Worm (Caenorhabditis elegans): ENCODE measurements around the gene fut-3.

fut-3 gene

DNA sequence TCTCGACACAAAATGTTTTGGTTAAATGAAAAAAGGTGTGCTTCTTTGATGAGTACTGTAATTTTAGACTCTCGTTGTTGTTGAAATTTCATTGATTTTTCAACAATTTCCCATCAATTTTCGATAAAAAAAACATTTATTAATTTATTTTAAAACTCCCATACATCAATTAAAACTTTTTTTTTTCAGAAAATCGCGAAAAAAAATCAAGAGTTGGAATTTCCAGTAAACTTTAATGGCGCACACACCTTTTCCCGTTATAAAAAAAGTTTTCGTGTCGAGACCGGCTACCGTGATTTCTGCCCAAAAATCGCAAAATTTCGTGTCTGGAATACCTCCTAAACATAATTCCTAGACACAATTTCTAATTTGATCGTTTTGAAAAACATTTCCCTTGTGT, 35.2 kb upstream of the fut-3 start, which contains the start of gene C25H3.14:
C25H3.14 (plus strand) TSS at position 301 of the 400 bp plus-strand sequence.
- no peak for TF ChIP-seq unc-3 (GFP tag; conservative IDR thresholded peaks at IDR 0.05)
- no peak for TF ChIP-seq unc-3 (tag; optimal IDR thresholded peaks at IDR 0.05)
- no peak for TF ChIP-seq nfya-1 (tag; optimal IDR thresholded peaks at IDR 0.05)
- no peak for TF ChIP-seq rnt-1 (tag; optimal IDR thresholded peaks at IDR 0.05)
- no peak for TF ChIP-seq hlh-6 (tag; optimal IDR thresholded peaks at IDR 0.05)
- no peak for TF ChIP-seq ztf-16 (tag; optimal IDR thresholded peaks at IDR 0.05)
- no peak for TF ChIP-seq pha-4 (tag; optimal IDR thresholded peaks at IDR 0.05)
- TF ChIP-seq sdc-2 (tag; optimal IDR thresholded peaks at IDR 0.05) = no peak
- TF ChIP-seq ceh-48 (tag; optimal IDR thresholded peaks at IDR 0.05) = no peak
- no peak for TF ChIP-seq F13H6.1 (tag; optimal IDR thresholded peaks at IDR 0.05)
- no peak for TF ChIP-seq hlh-30 (tag; optimal IDR thresholded peaks at IDR 0.05; ENCODE audit: insufficient read depth)
- TF ChIP-seq unc-55 (GFP tag; optimal IDR thresholded peaks at IDR 0.05) = no peak
- no peak for TF ChIP-seq hlh-13 (GFP tag; optimal IDR thresholded peaks at IDR 0.05)
- TF ChIP-seq dmd-4 (tag; optimal IDR thresholded peaks at IDR 0.05; ENCODE audit: borderline replicate concordance) = no peak
- no peak for TF ChIP-seq madf-2 (tag; optimal IDR thresholded peaks at IDR 0.05)
- TF ChIP-seq ceh-18 (tag; optimal IDR thresholded peaks at IDR 0.05) = no peak
- TF ChIP-seq pqm-1 (tag; optimal IDR thresholded peaks at IDR 0.05) = no peak

ce11 chrII:5693893-5694292, 34.3 kb upstream of the fut-3 start, which contains the start of gene C25H3.3:
TSS of gene C25H3.3 (plus strand) at chrII:5694193.
- TF ChIP-seq fkh-10 (GFP tag; optimal IDR thresholded peaks at IDR 0.05) = no peak
- no peak for TF ChIP-seq npax-4 (tag; optimal IDR thresholded peaks at IDR 0.05)
- no peak for TF ChIP-seq ets-4 (tag; optimal IDR thresholded peaks at IDR 0.05)
- TF ChIP-seq ref-2 (tag; optimal IDR thresholded peaks at IDR 0.05) = no peak
- TF ChIP-seq ceh-6 (GFP tag; optimal IDR thresholded peaks at IDR 0.05) = no peak
- no peak for TF ChIP-seq mec-3 (tag; optimal IDR thresholded peaks at IDR 0.05; ENCODE audit: borderline replicate concordance)
- TF ChIP-seq zip-5 (tag; optimal IDR thresholded peaks at IDR 0.05) = no peak
- TF ChIP-seq ceh-45 (GFP tag; IDR thresholded peaks at IDR 0.05) = no peak
- TF ChIP-seq unc-86 (tag; optimal IDR thresholded peaks at IDR 0.05) = no peak
- TF ChIP-seq gmeb-2 (tag; optimal IDR thresholded peaks at IDR 0.05) = no peak

ce11 chrII:5691216-5691771, 31.7 kb upstream of the fut-3 start, which contains the start of the genes ndub-5 and eif-2D:
TSS of gene ndub-5 (minus strand) at chrII:5691353.
TSS of gene eif-2D (plus strand) at chrII:5691721.
- TF ChIP-seq nhr-232 (tag; optimal IDR thresholded peaks at IDR 0.05) (no peak), hlh-6 (tag; optimal IDR thresholded peaks at IDR 0.05) (no peak), fkh-10 (GFP tag; optimal IDR thresholded peaks at IDR 0.05) (no peak), K02D7.2 (tag; optimal IDR thresholded peaks at IDR 0.05) (no peak), elt-2 (tag; optimal IDR thresholded peaks at IDR 0.05) (peak; percentile 83), sox-4 (tag; optimal IDR thresholded peaks at IDR 0.05) (no peak), F13H6.1 (tag; optimal IDR thresholded peaks at IDR 0.05) (no peak), C38D4.7 (GFP tag; optimal IDR thresholded peaks at IDR 0.05) (no peak), ceh-34 (tag; optimal IDR thresholded peaks at IDR 0.05) (no peak), ceh-31 (tag; optimal IDR thresholded peaks at IDR 0.05) (peak; percentile 33), K09A11.1 (tag; optimal IDR thresholded peaks at IDR 0.05; ENCODE audit: insufficient read depth) (no peak), gmeb-2 (tag; optimal IDR thresholded peaks at IDR 0.05) (no peak), ceh-22 (tag; optimal IDR thresholded peaks at IDR 0.05) (no peak), unc-42 (tag; optimal IDR thresholded peaks at IDR 0.05) (no peak), ceh-14 (tag; optimal IDR thresholded peaks at IDR 0.05) (peak; percentile 28), hlh-13 (GFP tag; optimal IDR thresholded peaks at IDR 0.05) (no peak), odd-2 (tag; optimal IDR thresholded peaks at IDR 0.05) (no peak), ttx-3 (tag; optimal IDR thresholded peaks at IDR 0.05) (peak; percentile 8), hlh-30 (tag; optimal IDR thresholded peaks at IDR 0.05; ENCODE audit: insufficient read depth) (no peak), ceh-19 (GFP tag; optimal IDR thresholded peaks at IDR 0.05) (no peak), unc-86 (tag; optimal IDR thresholded peaks at IDR 0.05) (no peak), npax-4 (tag; optimal IDR thresholded peaks at IDR 0.05) (no peak), pqm-1 (tag; optimal IDR thresholded peaks at IDR 0.05) (no peak), tbx-7 (tag; optimal IDR thresholded peaks at IDR 0.05) (no peak), nfya-1 (tag; optimal IDR thresholded peaks at IDR 0.05) (peak; percentile 13), ahr-1 (tag; optimal IDR thresholded peaks at IDR 0.05) (no peak), tbx-2 (tag; optimal IDR thresholded peaks at IDR 0.05) (peak; percentile 26), ztf-16 (tag; optimal IDR thresholded peaks at IDR 0.05) (no peak), pha-4 (tag; optimal IDR thresholded peaks at IDR 0.05) (no peak), elt-4 (tag; optimal IDR thresholded peaks at IDR 0.05) (no peak), pag-3 (tag; optimal IDR thresholded peaks at IDR 0.05; ENCODE audit: borderline replicate concordance) (no peak), unc-55 (GFP tag; optimal IDR thresholded peaks at IDR 0.05) (no peak), mec-3 (tag; optimal IDR thresholded peaks at IDR 0.05; ENCODE audit: borderline replicate concordance) (no peak), nhr-11 (tag; optimal IDR thresholded peaks at IDR 0.05) (no peak)

All from whole organism, late embryonic.